Worm (Caenorhabditis elegans) whole organism, L4/young adult: ENCODE results near the gene C43F9.11.

ENCODE experiments used
- W03F9.2 ChIP-seq: fragments of 150-350 bp; optimal IDR thresholded peaks from 2 replicates; lab custom pipeline; 2014; ENCODE audit warnings: missing biosample characterization, missing genetic modification characterization
- dao-5 ChIP-seq: sonication (generic microtip); optimal IDR thresholded peaks from 2 replicates; lab custom pipeline; 2016; ENCODE audit warnings: missing genotype, missing genetic modification characterization, moderate library complexity, missing compliant biosample characterization
- him-1 ChIP-seq: sonication (generic microtip); optimal IDR thresholded peaks from 2 replicates; lab custom pipeline; 2016; ENCODE audit warnings: missing genotype, missing genetic modification reagents, missing genetic modification characterization, missing compliant biosample characterization

DNA sequence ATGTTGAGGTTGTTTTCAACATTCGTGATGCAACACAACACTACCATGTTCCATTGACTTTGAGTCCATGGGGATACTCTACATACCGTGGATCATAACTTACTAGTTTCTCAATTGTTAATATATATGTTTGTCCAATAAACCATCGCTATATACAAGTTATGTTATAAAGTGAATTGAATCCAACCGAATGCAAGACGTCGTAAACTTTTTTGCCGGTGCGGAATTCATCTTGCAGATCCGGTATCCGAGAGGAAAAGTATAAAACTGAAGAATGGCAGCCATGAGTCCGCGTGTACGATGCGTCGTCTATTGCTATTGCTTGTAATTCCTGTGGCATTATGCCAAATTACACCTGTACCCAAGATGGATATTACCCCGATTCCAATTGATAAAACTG is 11.7 kb downstream of the C43F9.11 start, which contains the start of gene R09H10.6:
- no peak for TF ChIP-seq W03F9.2 (tag; lab: Kevin White, UChicago)
- TF ChIP-seq him-1 (tag; lab: Kevin White, UChicago), result no peak
- no peak for TF ChIP-seq dao-5 (tag; lab: Kevin White, UChicago)
